Worm (Caenorhabditis elegans): ENCODE data around the gene Y105C5B.1413.

- no peak for TF ChIP-seq ahr-1 (tag; optimal IDR thresholded peaks at IDR 0.05)
- no peak for TF ChIP-seq sox-4 (tag; optimal IDR thresholded peaks at IDR 0.05)
- no peak for TF ChIP-seq ceh-45 (GFP tag; IDR thresholded peaks at IDR 0.05)
- no peak for TF ChIP-seq sox-2 (GFP tag; IDR thresholded peaks at IDR 0.05)
- TF ChIP-seq pha-4 (tag; optimal IDR thresholded peaks at IDR 0.05) = no peak
- no peak for TF ChIP-seq nhr-11 (tag; optimal IDR thresholded peaks at IDR 0.05)
- no peak for TF ChIP-seq rnt-1 (tag; optimal IDR thresholded peaks at IDR 0.05)
- TF ChIP-seq tbx-2 (tag; optimal IDR thresholded peaks at IDR 0.05) = no peak
Observed at ce11 chrIV:16230464-16230863, 46.0 kb upstream of the Y105C5B.1413 start.
